Fruit fly (Drosophila melanogaster): Measurements from ENCODE around the gene Hs6st.
A peak's percentile ranks its signal among the peaks of the same experiment; 100 is the strongest.

Gene Hs6st

DNA sequence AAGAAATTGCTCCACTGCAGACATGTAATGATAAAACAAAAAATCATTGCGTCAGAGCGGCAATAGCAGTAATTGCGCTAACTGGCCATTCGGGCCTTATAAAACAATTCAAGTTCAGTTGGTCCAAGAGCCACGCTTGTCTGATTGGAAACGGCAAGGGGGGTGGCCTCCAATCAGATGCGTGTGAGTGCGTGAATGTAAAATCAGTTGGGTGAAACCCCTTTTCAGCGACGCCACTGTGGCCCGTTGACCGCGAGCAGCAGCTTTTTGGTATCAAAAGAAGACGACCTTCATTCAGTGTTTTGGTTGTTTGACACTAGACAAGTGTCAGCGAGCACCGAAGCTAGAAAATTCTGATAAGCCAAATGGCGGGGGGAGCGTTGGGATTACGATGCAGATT lies 106.0 kb downstream of the Hs6st start:
- no peak for TF ChIP-seq CG17801 (GFP tag; optimal IDR thresholded peaks at IDR 0.05; ENCODE audit: partially characterized antibody)

DNA sequence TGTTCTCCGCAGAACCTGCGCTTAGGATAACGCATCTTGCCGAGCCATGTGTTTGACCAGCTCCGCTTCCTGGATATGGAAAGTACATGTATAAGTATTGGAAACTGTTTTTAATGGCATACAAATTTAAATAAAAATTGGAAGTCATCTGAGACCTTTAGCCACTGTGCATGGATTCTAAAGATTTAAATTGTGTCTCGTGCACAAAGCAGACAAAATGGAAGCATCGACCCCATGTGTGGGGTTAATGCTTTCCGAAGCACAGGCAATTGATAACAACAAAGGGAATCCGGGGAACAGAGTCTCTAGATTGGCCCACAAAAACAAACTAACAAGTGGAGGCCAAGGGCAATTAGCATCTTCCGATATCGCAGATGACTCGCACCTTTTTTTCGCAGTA lies 106.6 kb downstream of the Hs6st start:
- TF ChIP-seq CG17801 (GFP tag; optimal IDR thresholded peaks at IDR 0.05; ENCODE audit: partially characterized antibody) = no peak

DNA sequence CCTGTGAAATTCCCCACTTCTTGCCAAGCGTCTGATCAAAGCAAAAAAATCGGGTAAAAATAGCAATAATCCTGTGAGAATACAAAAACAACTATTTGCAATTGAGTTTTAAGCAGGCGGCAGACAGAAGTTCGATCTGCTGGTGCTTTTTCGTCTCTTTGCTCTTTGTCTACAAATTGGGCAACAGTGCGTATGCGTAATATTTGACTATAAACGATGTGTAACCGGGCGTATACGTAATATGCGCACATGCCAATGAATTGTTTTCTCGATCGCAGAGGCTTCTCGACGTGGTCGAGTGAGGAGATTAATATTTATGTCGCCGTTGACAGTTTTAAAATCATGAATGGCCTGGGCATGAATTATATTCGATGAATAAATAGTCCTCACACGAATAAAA lies 113.0 kb downstream of the Hs6st start:
- no peak for TF ChIP-seq CG17801 (GFP tag; optimal IDR thresholded peaks at IDR 0.05; ENCODE audit: partially characterized antibody)

DNA sequence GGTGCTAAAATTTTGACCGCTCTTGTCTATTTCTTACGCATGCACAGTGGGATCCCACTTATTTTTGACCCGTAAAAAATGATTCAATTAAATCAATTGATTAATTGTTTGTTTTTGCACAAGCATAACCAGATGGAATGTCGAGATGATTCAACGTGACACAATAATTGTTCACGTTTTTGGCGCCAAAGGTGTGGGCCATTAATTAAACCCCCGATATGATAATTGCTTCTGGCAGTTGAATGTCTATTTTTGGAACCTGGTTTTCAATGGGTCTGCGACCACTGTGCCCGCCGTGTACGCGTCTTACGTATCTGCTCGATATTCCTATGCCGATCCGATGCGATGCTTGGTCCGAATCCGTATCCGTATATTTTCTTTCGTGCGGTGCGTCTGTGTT lies 116.3 kb downstream of the Hs6st start:
- TF ChIP-seq CG17801 (GFP tag; optimal IDR thresholded peaks at IDR 0.05; ENCODE audit: partially characterized antibody) = peak; percentile 16

DNA sequence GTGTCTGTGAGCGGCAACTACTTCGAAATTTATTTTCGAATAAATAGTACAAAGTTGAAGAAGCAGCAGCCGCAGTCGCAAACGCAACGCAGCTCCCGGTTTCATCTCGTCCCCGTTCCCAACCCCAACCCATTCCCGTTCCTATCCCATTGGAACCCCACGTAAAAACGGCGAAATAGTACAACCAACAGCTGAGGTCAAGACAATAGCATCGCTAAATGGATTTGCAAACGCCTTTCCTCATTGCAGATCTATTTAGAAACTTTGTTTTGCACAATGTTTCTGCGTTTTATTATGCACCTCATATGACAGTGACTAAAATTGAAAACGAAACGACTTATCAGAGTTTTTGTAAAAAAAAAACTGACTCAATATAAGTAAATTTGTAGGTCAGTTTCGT lies 116.9 kb downstream of the Hs6st start:
- no peak for TF ChIP-seq CG17801 (GFP tag; optimal IDR thresholded peaks at IDR 0.05; ENCODE audit: partially characterized antibody)

DNA sequence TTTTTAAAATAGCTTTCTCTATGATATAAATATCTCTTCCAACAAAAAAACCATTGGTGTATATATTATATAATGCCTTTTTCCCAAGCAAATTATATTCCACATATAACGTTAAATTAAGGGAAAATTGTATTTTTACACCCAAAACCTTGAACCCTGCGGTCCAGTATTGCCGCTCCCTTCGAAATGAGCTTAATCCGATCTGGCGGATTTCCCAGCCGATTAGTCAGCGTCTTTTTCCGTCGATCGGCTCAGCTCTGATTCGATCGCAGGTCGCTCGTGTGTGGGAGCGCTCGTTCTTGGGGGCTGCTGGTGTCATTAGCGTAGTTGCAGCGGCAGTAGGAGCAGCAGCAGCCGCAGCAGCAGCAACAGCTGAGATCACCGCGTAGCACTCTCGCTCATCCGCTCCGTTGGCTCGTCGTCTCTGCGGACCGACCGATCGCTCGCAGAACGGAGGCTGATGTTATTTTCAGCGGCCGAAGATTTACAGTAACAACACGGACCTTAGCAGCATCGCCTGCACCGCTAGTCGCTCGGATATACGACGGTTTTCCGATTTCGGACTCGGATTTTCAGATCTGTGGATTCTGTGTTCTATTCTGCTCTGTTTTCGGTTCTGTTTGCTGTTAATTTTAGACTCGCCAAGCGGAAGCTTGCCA lies 117.8 kb downstream of the Hs6st start, which contains the start of gene CG4733:
Gene CG4733, plus strand, starts transcription at position 350 of the 659 bp plus-strand sequence.
- TF ChIP-seq CG17801 (GFP tag; optimal IDR thresholded peaks at IDR 0.05; ENCODE audit: partially characterized antibody) = peak; percentile 2

DNA sequence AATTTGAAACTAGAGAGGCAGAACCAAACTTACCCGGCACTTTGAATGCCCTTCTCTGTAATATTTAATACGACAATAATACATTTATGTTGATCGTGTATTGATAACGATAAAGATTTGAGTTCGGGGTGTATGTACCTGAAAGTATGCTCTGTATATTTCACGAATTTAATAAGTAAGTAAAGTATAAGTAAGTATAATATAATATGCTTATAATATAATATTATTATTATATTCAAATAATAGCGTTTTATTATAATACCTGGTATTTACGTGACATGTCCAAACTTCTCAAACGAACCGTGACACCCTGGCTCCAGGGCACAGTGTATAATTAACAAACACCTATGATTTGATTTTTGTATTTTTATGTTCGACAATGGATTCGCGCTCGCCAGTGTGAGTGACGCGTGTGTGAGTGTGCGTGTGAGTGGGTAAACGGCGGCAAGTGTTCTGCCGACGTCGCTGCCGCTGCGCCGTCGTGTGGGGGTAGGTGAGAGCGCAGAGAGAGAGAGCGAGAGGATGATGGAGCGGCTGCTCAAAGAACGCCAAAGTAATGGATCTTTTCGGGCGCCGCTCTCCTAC lies 118.6 kb downstream of the Hs6st start:
- TF ChIP-seq CG17801 (GFP tag; optimal IDR thresholded peaks at IDR 0.05; ENCODE audit: partially characterized antibody) = no peak

DNA sequence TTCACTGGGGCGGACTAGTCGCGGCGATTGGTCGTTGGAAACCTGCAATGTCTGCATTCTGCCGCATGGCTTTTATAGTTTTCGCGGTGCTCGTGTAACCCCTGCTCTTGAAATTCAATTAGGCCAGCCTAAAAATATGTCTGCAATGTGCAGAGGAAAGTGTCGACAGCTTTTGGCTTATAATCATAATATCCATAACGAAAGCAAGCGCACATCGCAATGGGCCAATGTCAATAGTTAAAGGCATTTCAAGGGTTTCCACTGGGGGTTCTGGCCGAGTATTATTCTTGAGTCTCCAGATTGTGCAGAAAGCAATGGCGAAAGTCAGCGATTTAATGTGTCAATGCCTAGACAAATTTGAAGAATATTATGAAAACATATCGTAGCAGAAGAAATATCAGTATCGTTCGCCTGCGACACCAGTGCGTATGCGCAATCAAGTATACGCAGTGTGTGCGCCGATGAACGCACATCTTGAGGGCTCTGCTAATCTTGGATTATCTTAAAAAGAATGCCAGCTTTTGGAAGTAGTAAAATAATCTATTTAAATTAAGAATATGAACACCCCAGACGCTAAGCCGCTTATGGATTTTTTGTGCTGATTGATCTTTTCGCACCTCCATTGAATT lies 120.0 kb downstream of the Hs6st start, which contains the start of gene ninaE:
Gene ninaE, minus strand, starts transcription at position 51 of the 629 bp plus-strand sequence.
- TF ChIP-seq CG17801 (GFP tag; optimal IDR thresholded peaks at IDR 0.05; ENCODE audit: partially characterized antibody) = no peak

DNA sequence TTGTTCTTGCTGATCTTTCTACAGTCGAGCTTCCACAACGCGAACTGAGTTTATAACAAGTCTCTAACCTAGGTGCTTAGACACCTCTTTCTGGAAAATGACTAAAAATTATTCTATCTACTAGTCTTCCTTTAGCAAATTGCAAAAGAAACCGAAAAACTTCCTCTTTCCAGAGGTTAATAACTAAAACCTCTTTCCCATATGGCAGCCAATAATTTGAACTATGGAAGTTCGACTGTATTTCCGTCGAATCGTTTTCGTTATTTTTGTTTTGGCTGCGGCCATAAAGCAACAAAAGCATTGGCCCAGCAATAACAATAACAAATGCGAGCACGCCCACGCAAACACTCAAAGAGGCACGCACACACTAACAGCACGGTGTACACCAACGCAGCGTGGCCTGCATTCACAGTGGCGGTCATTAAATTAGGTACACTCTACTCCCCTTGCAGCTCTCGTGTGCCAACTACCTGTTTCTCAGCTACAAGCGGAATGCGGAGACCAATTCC lies 127.8 kb downstream of the Hs6st start:
- peak; percentile 84 for TF ChIP-seq CG17801 (GFP tag; optimal IDR thresholded peaks at IDR 0.05; ENCODE audit: partially characterized antibody)

DNA sequence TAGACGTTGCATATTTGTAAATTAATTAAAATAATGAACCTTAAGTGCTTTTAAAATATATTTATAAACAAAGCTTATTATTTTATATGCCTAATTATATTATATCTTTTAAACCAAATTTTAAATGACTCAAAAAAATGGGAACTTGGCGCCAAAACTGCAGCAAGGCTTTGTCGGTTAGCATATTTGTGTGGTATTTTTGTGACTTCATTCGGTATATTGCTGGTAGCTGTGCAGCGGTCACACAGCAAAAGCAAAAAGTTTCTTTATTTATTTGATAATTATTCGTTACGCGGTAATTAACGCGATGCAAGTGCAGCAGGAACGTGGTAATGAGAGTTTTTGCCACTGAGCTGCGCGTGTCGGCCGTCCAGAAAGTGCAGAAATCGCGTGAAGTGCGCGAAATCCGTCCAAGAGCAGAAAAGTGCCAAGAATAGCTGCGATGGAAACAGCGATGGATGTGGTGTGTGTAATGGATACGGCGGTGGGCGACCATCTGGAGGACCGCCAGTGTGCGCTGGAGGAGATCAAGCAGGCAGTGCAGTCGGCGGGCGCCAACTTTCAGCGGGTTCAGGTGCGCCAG lies 128.8 kb downstream of the Hs6st start, which contains the start of gene Ask1:
Gene Ask1, plus strand, starts transcription at position 250 of the 583 bp plus-strand sequence.
- TF ChIP-seq CG17801 (GFP tag; optimal IDR thresholded peaks at IDR 0.05; ENCODE audit: partially characterized antibody) = no peak
